Fruit fly (Drosophila melanogaster) whole organism, prepupa: ENCODE data around the gene NPF.

Source experiments
- CG11294 ChIP-seq: fragments of 200-800 bp; sonication (Bioruptor generic); IDR thresholded peaks from 2 replicates; pipeline ENCODE4 v1.3.6; 2022; ENCODE audit warnings: missing biosample characterization, missing genetic modification characterization
- CG1621 ChIP-seq: fragments of 200-800 bp; sonication (Bioruptor generic); optimal IDR thresholded peaks from 3 replicates; lab custom pipeline; 2018; ENCODE audit warnings: missing biosample characterization, mild to moderate bottlenecking, missing genetic modification characterization
- CG16779 ChIP-seq: fragments of 200-800 bp; sonication (Bioruptor generic); optimal IDR thresholded peaks from 3 replicates; lab custom pipeline; 2017; ENCODE audit warnings: missing biosample characterization, mild to moderate bottlenecking, missing genetic modification characterization
- CG31627 ChIP-seq: fragments of 200-800 bp; sonication (Bioruptor generic); optimal IDR thresholded peaks from 3 replicates; lab custom pipeline; 2016; ENCODE audit warnings: missing biosample characterization, missing genetic modification characterization
- CG32006 ChIP-seq: fragments of 200-800 bp; sonication (Bioruptor generic); optimal IDR thresholded peaks from 3 replicates; lab custom pipeline; 2017; ENCODE audit warnings: missing biosample characterization, mild to moderate bottlenecking, missing genetic modification characterization
- CG34406 ChIP-seq: fragments of 200-800 bp; sonication (Bioruptor generic); optimal IDR thresholded peaks from 3 replicates; lab custom pipeline; 2016; ENCODE audit warnings: missing biosample characterization, missing genetic modification characterization
- CG3919 ChIP-seq: fragments of 200-800 bp; sonication (Bioruptor generic); optimal IDR thresholded peaks from 3 replicates; lab custom pipeline; 2016; ENCODE audit warnings: missing biosample characterization, missing genetic modification characterization
- CG4318 ChIP-seq: fragments of 200-800 bp; sonication (Bioruptor generic); optimal IDR thresholded peaks from 3 replicates; lab custom pipeline; 2017; ENCODE audit warnings: missing biosample characterization, mild to moderate bottlenecking, missing genetic modification characterization
- CG6163 ChIP-seq: fragments of 200-800 bp; sonication (Bioruptor generic); IDR thresholded peaks from 3 replicates; pipeline ENCODE4 v1.3.6; 2022; ENCODE audit warnings: missing biosample characterization, missing genetic modification characterization
- CG6276 ChIP-seq: fragments of 200-800 bp; sonication (Bioruptor generic); optimal IDR thresholded peaks from 2 replicates; lab custom pipeline; 2017; ENCODE audit warnings: missing biosample characterization, mild to moderate bottlenecking, missing genetic modification characterization
- CG6792 ChIP-seq: fragments of 200-800 bp; sonication (Bioruptor generic); optimal IDR thresholded peaks from 3 replicates; lab custom pipeline; 2016; ENCODE audit warnings: missing biosample characterization, missing genetic modification characterization
- CG6808 ChIP-seq: fragments of 200-800 bp; sonication (Bioruptor generic); optimal IDR thresholded peaks from 3 replicates; lab custom pipeline; 2017; ENCODE audit warnings: missing biosample characterization, missing genetic modification characterization, mild to moderate bottlenecking, moderate library complexity, missing genetic modification reagents
- CG6854 ChIP-seq: fragments of 200-800 bp; sonication (Bioruptor generic); optimal IDR thresholded peaks from 2 replicates; lab custom pipeline; 2017; ENCODE audit warnings: missing biosample characterization, mild to moderate bottlenecking, missing genetic modification characterization
- CG8119 ChIP-seq: fragments of 200-800 bp; sonication (Bioruptor generic); IDR thresholded peaks from 3 replicates; pipeline ENCODE4 v1.3.6; 2022; ENCODE audit warnings: missing biosample characterization, missing genetic modification characterization
- CG8319 ChIP-seq: fragments of 200-800 bp; sonication (Bioruptor generic); optimal IDR thresholded peaks from 3 replicates; lab custom pipeline; 2016; ENCODE audit warnings: missing biosample characterization, missing genetic modification characterization
- CG8632 ChIP-seq: fragments of 200-800 bp; sonication (Bioruptor generic); optimal IDR thresholded peaks from 3 replicates; lab custom pipeline; 2016; ENCODE audit warnings: missing biosample characterization, missing genetic modification characterization
- CG9139 ChIP-seq: fragments of 200-800 bp; sonication (Bioruptor generic); optimal IDR thresholded peaks from 3 replicates; lab custom pipeline; 2017; ENCODE audit warnings: missing biosample characterization, mild to moderate bottlenecking, missing genetic modification characterization
- Eip75B ChIP-seq: fragments of 200-800 bp; sonication (Bioruptor generic); optimal IDR thresholded peaks from 3 replicates; lab custom pipeline; 2016; ENCODE audit warnings: missing biosample characterization, missing genetic modification characterization
- Eip78C ChIP-seq: fragments of 200-800 bp; sonication (Bioruptor generic); peaks from one replicate; lab custom pipeline; 2016; ENCODE audit warnings: missing biosample characterization, missing genetic modification characterization
- Ets96B ChIP-seq: fragments of 200-800 bp; optimal IDR thresholded peaks from 2 replicates; lab custom pipeline; 2019; ENCODE audit warnings: missing biosample characterization, mild to moderate bottlenecking, missing genetic modification characterization, moderate library complexity
- Gug ChIP-seq: fragments of 200-800 bp; sonication (Bioruptor generic); IDR thresholded peaks from 2 replicates; pipeline ENCODE4 v1.3.6; 2022; ENCODE audit warnings: missing biosample characterization, missing genetic modification characterization
- Hr4 ChIP-seq: fragments of 200-800 bp; sonication (Bioruptor generic); optimal IDR thresholded peaks from 3 replicates; lab custom pipeline; 2016; ENCODE audit warnings: missing biosample characterization, missing genetic modification characterization
- OdsH ChIP-seq: fragments of 200-800 bp; sonication (Bioruptor generic); optimal IDR thresholded peaks from 3 replicates; lab custom pipeline; 2016; ENCODE audit warnings: missing biosample characterization, missing genetic modification characterization
- Sox102F ChIP-seq: fragments of 200-800 bp; sonication (Bioruptor generic); optimal IDR thresholded peaks from 2 replicates; lab custom pipeline; 2016; ENCODE audit warnings: missing biosample characterization, mild to moderate bottlenecking, missing genetic modification characterization
- acj6 ChIP-seq: fragments of 200-800 bp; sonication (Bioruptor generic); optimal IDR thresholded peaks from 3 replicates; lab custom pipeline; 2016; ENCODE audit warnings: missing biosample characterization, missing genetic modification characterization
- cyc ChIP-seq: fragments of 200-800 bp; sonication (Bioruptor generic); optimal IDR thresholded peaks from 3 replicates; lab custom pipeline; 2016; ENCODE audit warnings: missing biosample characterization, missing genetic modification characterization
- eg ChIP-seq: fragments of 200-800 bp; sonication (Bioruptor generic); IDR thresholded peaks from 3 replicates; pipeline ENCODE4 v1.3.6; 2022; ENCODE audit warnings: missing biosample characterization, missing genetic modification characterization
- esn ChIP-seq: fragments of 200-800 bp; sonication (Bioruptor generic); optimal IDR thresholded peaks from 2 replicates; lab custom pipeline; 2016; ENCODE audit warnings: missing biosample characterization, mild to moderate bottlenecking, missing genetic modification characterization, moderate library complexity
- fkh ChIP-seq: fragments of 200-800 bp; sonication (Bioruptor generic); optimal IDR thresholded peaks from 3 replicates; lab custom pipeline; 2017; ENCODE audit warnings: missing biosample characterization, mild to moderate bottlenecking, missing genetic modification characterization, moderate library complexity
- lz ChIP-seq: fragments of 200-800 bp; sonication (Bioruptor generic); optimal IDR thresholded peaks from 3 replicates; lab custom pipeline; 2016; ENCODE audit warnings: missing biosample characterization, missing genetic modification characterization
- ss ChIP-seq, 2 experiments: fragments of 200-800 bp; sonication (Bioruptor generic); optimal IDR thresholded peaks; 2 replicates in 1 of 2; 3 replicates in 1 of 2; lab custom pipeline; 2017 to 2018; ENCODE audit warnings: mild to moderate bottlenecking in 2 of 2, missing biosample characterization in 2 of 2, missing genetic modification characterization in 2 of 2, moderate library complexity in 1 of 2
- vri ChIP-seq: fragments of 200-800 bp; sonication (Bioruptor generic); optimal IDR thresholded peaks from 3 replicates; lab custom pipeline; 2016; ENCODE audit warnings: missing biosample characterization, mild to moderate bottlenecking, missing genetic modification characterization

Gene NPF

dm6 chr3R:16617650-16618049, 8.6 kb downstream of the NPF start, which contains the start of gene CG17560:
Gene CG17560 (plus strand): TSS chr3R:16617950.
- TF ChIP-seq CG1621 (tag; lab: Kevin White, UChicago) (no peak), fkh (GFP tag; lab: Kevin White, UChicago) (no peak), Ets96B (tag; lab: Kevin White, UChicago) (no peak), Eip75B (GFP tag; lab: Kevin White, UChicago) (no peak)

DNA sequence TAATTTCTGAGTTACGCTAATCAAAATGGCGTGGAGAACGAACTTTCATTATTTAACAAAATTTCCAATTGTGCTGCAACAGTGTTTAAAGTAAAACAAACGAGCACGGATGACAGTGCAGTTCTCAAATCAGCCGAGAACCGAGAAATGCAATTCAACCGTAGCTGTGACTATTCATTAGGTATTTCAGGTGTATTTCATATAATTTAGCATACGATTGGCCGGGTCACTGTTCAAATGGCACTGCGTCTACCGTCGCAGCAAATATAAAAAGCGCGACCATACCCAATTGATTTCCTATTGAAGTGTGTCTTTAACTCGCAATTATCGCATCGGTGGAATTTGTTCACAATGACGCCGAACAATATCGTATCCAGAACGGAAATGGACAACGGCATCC, 11.5 kb downstream of the NPF start, which contains the start of gene CG14893:
Gene CG14893 (plus strand): TSS at position 301 of the 400 bp plus-strand sequence.
- no peak for TF ChIP-seq ss (GFP tag; optimal IDR thresholded peaks at IDR 0.05; lab: Kevin White, UChicago)
- no peak for TF ChIP-seq lz (GFP tag; lab: Kevin White, UChicago)
- TF ChIP-seq Eip75B (GFP tag; lab: Kevin White, UChicago): no peak
- no peak for TF ChIP-seq CG31627 (GFP tag; lab: Kevin White, UChicago)
- no peak for TF ChIP-seq CG6792 (GFP tag; lab: Kevin White, UChicago)
- TF ChIP-seq CG16779 (tag; lab: Kevin White, UChicago): no peak

- TF ChIP-seq CG8319 (GFP tag; lab: Kevin White, UChicago) (peak; percentile 70), CG6808 (no peak)
These were observed 15.3 kb downstream of the NPF start, which contains the start of gene Ccdc114 for dm6 chr3R:16624371-16624749. Gene Ccdc114 (minus strand): TSS chr3R:16624717.

DNA sequence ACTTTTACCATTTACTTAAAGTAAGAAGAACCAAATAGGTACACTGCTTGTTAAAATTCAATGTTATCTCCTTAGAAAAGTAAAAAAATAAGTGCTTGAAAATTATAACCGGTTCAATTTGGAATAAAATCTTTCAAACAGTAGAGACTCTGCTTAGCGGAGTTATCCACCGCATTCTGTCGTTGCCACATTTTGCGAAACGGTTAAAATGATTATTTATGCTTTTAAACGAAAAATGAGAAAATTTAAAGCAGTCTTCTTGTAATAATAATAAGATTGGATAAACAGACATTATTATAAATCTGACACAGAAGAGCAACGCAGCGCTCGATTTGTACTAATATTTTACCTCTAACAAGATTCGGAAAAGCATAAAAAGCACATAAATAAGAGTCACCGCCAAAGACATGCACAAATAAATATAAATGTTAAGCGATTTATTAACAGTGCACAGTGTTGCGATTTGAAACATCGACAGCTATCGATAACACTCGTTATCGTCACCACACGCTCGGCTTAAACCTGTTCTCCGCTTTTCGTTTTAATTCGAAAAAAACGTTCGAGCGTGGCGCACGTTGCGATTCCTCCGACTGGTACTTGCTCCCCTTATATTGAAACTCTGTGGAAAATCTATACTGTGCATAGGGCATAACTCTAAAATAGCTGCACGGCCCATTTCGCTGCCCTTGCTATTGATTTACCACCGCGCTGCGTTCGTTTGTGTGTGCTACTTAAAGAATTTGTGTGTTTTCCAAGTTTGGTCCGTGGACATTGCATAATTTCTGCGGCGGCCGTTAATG, 15.9 kb downstream of the NPF start, which contains the start of gene Fas1:
Gene Fas1 (plus strand): TSS at position 489 of the 800 bp plus-strand sequence.
- TF ChIP-seq Hr4 (peak; percentile 15), CG6854 (peak; percentile 38), Eip78C (peak; percentile 50), CG3919 (GFP tag; lab: Kevin White, UChicago) (peak; percentile 13), cyc (GFP tag; lab: Kevin White, UChicago) (no peak)

DNA sequence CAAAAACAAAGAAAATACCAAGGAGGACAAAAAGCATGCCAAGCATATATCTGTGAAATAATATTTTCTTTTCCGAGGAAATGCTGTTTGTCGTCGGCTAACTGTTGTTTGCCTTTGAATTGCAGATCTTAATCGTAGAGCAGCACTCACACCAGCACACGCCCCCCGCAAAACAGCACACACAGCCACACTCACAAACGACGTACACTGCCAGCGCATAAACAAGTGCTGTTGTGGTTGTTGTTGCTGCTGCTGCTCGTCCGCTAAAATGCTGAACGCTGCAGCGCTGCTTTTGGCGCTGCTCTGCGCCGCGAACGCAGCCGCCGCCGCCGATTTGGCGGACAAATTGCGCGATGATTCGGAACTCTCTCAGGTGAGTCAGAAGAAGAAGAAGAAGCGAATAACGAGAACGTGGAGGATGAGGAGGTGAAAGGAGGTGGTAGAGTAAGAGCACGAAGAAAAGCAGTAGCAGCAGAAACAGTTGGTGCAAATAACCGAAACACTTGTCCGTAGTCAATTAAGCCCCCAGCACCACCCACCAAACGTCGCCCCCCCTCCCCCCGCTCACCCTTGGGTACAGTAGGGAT, 16.9 kb downstream of the NPF start:
- TF ChIP-seq CG8119 (GFP tag; lab: Robert Waterston, UW) (peak; percentile 33; the same call in 1 of the 3 replicates), Eip78C (peak; percentile 46), CG1621 (tag; lab: Kevin White, UChicago) (peak; percentile 26), Gug (no peak), CG6163 (GFP tag; lab: Robert Waterston, UW) (0 out of 3 replicates have a peak, but pooled peaks have one; percentile 29), CG34406 (no peak)

DNA sequence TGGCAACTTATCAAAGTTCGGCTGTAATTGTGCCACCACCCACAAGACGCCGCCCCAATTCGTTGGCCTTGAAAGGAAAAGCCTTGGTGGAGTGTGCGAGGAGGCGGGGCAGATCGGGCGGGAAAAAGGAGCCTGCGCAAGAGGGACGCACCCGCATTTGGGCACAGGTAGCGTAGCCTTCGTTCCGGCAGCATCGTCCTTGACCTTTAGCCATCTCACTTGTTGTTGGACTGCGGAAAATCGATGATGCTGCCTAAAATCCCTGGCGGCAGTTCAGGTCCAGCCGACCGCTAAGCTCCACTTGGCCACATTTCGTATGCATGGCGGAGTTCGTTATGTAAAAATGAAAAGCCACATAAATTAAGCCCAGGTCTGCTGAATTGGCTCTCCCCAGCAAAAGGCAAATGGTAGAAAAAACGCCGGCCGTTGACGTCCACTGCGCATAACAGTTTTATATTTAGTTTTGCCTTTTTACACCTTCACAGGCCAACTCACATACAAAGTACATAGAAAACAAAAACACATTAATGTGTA, 17.9 kb downstream of the NPF start:
- TF ChIP-seq fkh (GFP tag; lab: Kevin White, UChicago) (peak; percentile 51), CG11294 (GFP tag; lab: Robert Waterston, UW) (no peak)

DNA sequence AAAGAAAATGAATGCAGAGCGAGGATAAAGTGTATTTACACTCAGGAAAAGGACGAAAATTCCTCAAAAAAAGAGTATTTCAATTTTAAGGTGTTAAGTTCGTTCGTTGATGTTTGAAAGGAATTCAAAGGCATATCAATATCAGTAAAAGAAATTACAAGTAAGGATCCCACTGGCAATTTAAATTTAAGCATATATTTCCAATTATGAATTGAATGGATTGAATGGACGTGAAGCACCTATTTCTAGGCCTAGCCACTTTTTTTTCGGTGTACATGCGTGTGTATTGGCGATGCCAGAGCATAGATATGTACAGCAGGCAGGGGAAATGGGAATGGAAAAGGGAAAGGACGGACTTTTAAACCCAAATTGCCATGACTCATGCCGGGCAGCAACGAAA, 21.5 kb downstream of the NPF start:
- TF ChIP-seq vri (GFP tag; lab: Kevin White, UChicago): no peak

dm6 chr3R:16632698-16633097, 23.7 kb downstream of the NPF start:
- TF ChIP-seq OdsH (GFP tag; lab: Kevin White, UChicago): no peak
- no peak for TF ChIP-seq CG32006 (GFP tag; lab: Kevin White, UChicago)
- TF ChIP-seq CG8119 (GFP tag; lab: Robert Waterston, UW): no peak
- no peak for TF ChIP-seq CG6276 (GFP tag; lab: Kevin White, UChicago)
- no peak for TF ChIP-seq CG1621 (tag; lab: Kevin White, UChicago)
- TF ChIP-seq eg (GFP tag; lab: Robert Waterston, UW): no peak
- TF ChIP-seq CG8632 (GFP tag; lab: Kevin White, UChicago): no peak
- no peak for TF ChIP-seq Sox102F
- no peak for TF ChIP-seq acj6 (GFP tag; lab: Kevin White, UChicago)
- no peak for TF ChIP-seq CG8319 (GFP tag; lab: Kevin White, UChicago)
- TF ChIP-seq CG4318 (GFP tag; lab: Kevin White, UChicago): no peak
- no peak for TF ChIP-seq esn (GFP tag; lab: Kevin White, UChicago)
- TF ChIP-seq CG9139 (GFP tag; lab: Kevin White, UChicago): no peak
- TF ChIP-seq CG34406: no peak
- TF ChIP-seq Eip75B (GFP tag; lab: Kevin White, UChicago): no peak
